Worm (Caenorhabditis elegans) whole organism, L2 larva: ENCODE measurements around the gene str-61.

Experiments used
- ama-1 ChIP-seq: fragments of 150-350 bp; optimal IDR thresholded peaks from 2 replicates; lab custom pipeline; 2018; ENCODE audit warnings: inconsistent platforms
- blmp-1 ChIP-seq: sonication (generic microtip); optimal IDR thresholded peaks from 2 replicates; lab custom pipeline; 2017; ENCODE audit warnings: missing genetic modification characterization, mild to moderate bottlenecking, missing compliant biosample characterization, antibody characterized with exemption, moderate library complexity; ENCODE audit not compliant: insufficient read depth
- ceh-82 ChIP-seq: fragments of 150-350 bp; optimal IDR thresholded peaks from 2 replicates; lab custom pipeline; 2014; ENCODE audit warnings: missing biosample characterization, missing genetic modification characterization
- gmeb-1 ChIP-seq: fragments of 150-350 bp; optimal IDR thresholded peaks from 2 replicates; lab custom pipeline; 2014; ENCODE audit warnings: missing biosample characterization, missing genetic modification characterization
- lin-13 ChIP-seq: fragments of 150-350 bp; optimal IDR thresholded peaks from 2 replicates; lab custom pipeline; 2014; ENCODE audit warnings: missing biosample characterization, missing genetic modification reagents, missing genetic modification characterization
- lsy-2 ChIP-seq, 2 experiments: fragments of 150-350 bp in 1 of 2; sonication (generic microtip) in 1 of 2; optimal IDR thresholded peaks; 2 replicates each; lab custom pipeline; 2014 to 2017; ENCODE audit warnings: missing biosample characterization in 2 of 2, missing genetic modification characterization in 2 of 2
- mbf-1 ChIP-seq: sonication (generic microtip); optimal IDR thresholded peaks from 2 replicates; lab custom pipeline; 2017; ENCODE audit warnings: missing biosample characterization, missing genetic modification characterization
- mdl-1 ChIP-seq, 2 experiments: fragments of 150-350 bp in 1 of 2; sonication (generic microtip) in 1 of 2; optimal IDR thresholded peaks; 2 replicates each; lab custom pipeline; 2017; ENCODE audit warnings: missing biosample characterization in 2 of 2, missing genetic modification characterization in 2 of 2
- nhr-77 ChIP-seq: fragments of 150-350 bp; optimal IDR thresholded peaks from 2 replicates; lab custom pipeline; 2014; ENCODE audit warnings: missing biosample characterization, missing genetic modification characterization
- snpc-4 ChIP-seq: fragments of 150-350 bp; optimal IDR thresholded peaks from 2 replicates; lab custom pipeline; 2014; ENCODE audit warnings: missing biosample characterization, missing genetic modification characterization
- unc-39 ChIP-seq: fragments of 150-350 bp; optimal IDR thresholded peaks from 2 replicates; lab custom pipeline; 2014; ENCODE audit warnings: missing biosample characterization, missing genetic modification characterization

- TF ChIP-seq nhr-77 (no peak), blmp-1 (no peak), ceh-82 (no peak), gmeb-1 (tag; lab: Kevin White, UChicago) (no peak), unc-39 (no peak), ama-1 (lab: Kevin White, UChicago) (no peak), snpc-4 (tag; lab: Kevin White, UChicago) (no peak), mbf-1 (tag; lab: Kevin White, UChicago) (no peak), mdl-1 (tag; optimal IDR thresholded peaks at IDR 0.05; lab: Kevin White, UChicago) (no peak), lin-13 (GFP tag; lab: Kevin White, UChicago) (no peak), lsy-2 (tag; optimal IDR thresholded peaks at IDR 0.05; lab: Kevin White, UChicago) (no peak)
Measured at ce11 chrV:16674399-16674798, 3.3 kb upstream of the str-61 start.
